Fruit fly (Drosophila melanogaster) Kc167 (cell line): Measurements from ENCODE around the gene Kaz.

Experiments
- Myc ChIP-seq: fragments of >200 bp; optimal IDR thresholded peaks from 2 replicates; lab custom pipeline; 2017; ENCODE audit warnings: missing external identifiers
- h ChIP-seq: fragments of >200 bp; optimal IDR thresholded peaks from 3 replicates; lab custom pipeline; 2018; ENCODE audit warnings: missing external identifiers

DNA sequence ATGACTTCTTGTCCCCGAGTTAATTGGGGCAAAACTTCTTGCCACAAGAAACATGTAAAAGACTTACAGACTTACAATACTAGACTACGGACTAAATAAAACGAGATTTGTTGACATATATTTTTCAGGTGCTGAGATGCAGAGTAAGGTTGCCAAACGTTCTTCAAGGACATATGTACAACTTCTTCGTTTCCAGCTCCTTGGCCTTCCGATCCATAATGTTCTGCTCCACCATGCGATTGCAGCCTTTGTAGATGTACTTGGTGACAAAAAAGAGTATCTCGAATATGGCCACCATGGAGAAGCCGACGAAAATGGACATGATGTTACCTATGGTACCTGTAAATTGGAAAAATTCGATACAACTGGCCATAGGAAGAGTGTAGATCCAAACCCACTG, 27.7 kb upstream of the Kaz start, which contains the start of gene CAH4:
- no peak for TF ChIP-seq h (lab: Kevin White, UChicago)
- no peak for TF ChIP-seq Myc (lab: Kevin White, UChicago)
